Worm (Caenorhabditis elegans) whole organism, L4 larva: Measurements from ENCODE around the gene C10E2.1.

ENCODE experiments used
- nhr-102 ChIP-seq: sonication (generic microtip); optimal IDR thresholded peaks from 2 replicates; lab custom pipeline; 2016; ENCODE audit warnings: mild to moderate bottlenecking, missing genetic modification characterization, moderate library complexity, missing compliant biosample characterization
- unc-130 ChIP-seq: sonication (generic microtip); optimal IDR thresholded peaks from 2 replicates; lab custom pipeline; 2016; ENCODE audit warnings: missing genetic modification reagents, missing genetic modification characterization, missing compliant biosample characterization

DNA sequence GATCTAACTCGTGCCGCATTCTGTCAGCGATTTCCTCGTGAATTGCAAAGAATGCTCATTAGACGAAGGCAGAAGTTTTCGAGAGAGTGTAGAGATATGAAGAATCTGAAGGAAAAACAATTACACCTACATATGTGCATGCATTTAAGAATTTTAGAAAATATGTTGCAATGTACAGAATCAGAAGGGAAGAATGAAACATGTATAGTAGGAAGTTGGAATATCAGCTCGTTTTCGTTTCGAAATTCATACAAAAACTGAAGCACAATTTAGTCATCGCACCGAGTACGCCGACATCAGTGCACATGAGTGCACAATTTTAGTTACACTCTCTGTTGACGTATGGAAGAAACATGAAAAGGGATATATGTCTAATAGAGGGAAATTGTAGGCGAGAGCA lies 8.2 kb upstream of the C10E2.1 start, which contains the start of gene C10E2.5:
- TF ChIP-seq nhr-102: no peak
- no peak for TF ChIP-seq unc-130 (GFP tag; lab: Kevin White, UChicago)
